Worm (Caenorhabditis elegans) whole organism, young adult: ENCODE measurements around the gene spp-3.
A peak's percentile ranks its signal among the peaks of the same experiment; 100 is the strongest.

Experiments used
- B0019.2 ChIP-seq: fragments of 200-800 bp; sonication (Bioruptor generic); conservative IDR thresholded peaks from 2 replicates; pipeline ENCODE4 v1.3.6; 2022; ENCODE audit warnings: missing genetic modification reagents, missing genetic modification characterization, missing compliant biosample characterization
- C06A6.2 ChIP-seq: fragments of 200-800 bp; sonication (Bioruptor generic); conservative IDR thresholded peaks from 2 replicates; pipeline ENCODE4 v1.3.6; 2022; ENCODE audit warnings: missing genetic modification characterization, missing compliant biosample characterization
- C17E4.6 ChIP-seq: fragments of 200-800 bp; sonication (Bioruptor generic); IDR thresholded peaks from 2 replicates; pipeline ENCODE4 v1.3.6; 2022; ENCODE audit warnings: missing genetic modification reagents, missing genetic modification characterization, missing compliant biosample characterization
- F22D6.2 ChIP-seq: sonication (generic microtip); optimal IDR thresholded peaks from 2 replicates; lab custom pipeline; 2016; ENCODE audit warnings: mild to moderate bottlenecking, missing genetic modification characterization, missing compliant biosample characterization
- F57A8.1 ChIP-seq: fragments of 200-800 bp; sonication (Bioruptor generic); optimal IDR thresholded peaks from 2 replicates; lab custom pipeline; 2018; ENCODE audit warnings: mild to moderate bottlenecking, missing genetic modification characterization, moderate library complexity, missing compliant biosample characterization
- F57C9.4 ChIP-seq: sonication (generic microtip); optimal IDR thresholded peaks from 2 replicates; lab custom pipeline; 2017; ENCODE audit warnings: mild to moderate bottlenecking, missing genetic modification characterization, missing compliant biosample characterization
- T07F8.4 ChIP-seq: sonication (generic microtip); optimal IDR thresholded peaks from 2 replicates; lab custom pipeline; 2016; ENCODE audit warnings: mild to moderate bottlenecking, missing genetic modification characterization, moderate library complexity, missing compliant biosample characterization
- Y79H2A.3 ChIP-seq: fragments of 200-800 bp; sonication (Bioruptor generic); conservative IDR thresholded peaks from 2 replicates; pipeline ENCODE4 v1.3.6; 2022; ENCODE audit warnings: missing genetic modification reagents, missing genetic modification characterization, missing compliant biosample characterization
- ZK185.1 ChIP-seq: sonication (generic microtip); optimal IDR thresholded peaks from 2 replicates; lab custom pipeline; 2016; ENCODE audit warnings: mild to moderate bottlenecking, missing genetic modification characterization, missing compliant biosample characterization; ENCODE audit not compliant: poor library complexity, severe bottlenecking
- akir-1 ChIP-seq: fragments of 200-800 bp; sonication (Bioruptor generic); optimal IDR thresholded peaks from 2 replicates; lab custom pipeline; 2018; ENCODE audit warnings: mild to moderate bottlenecking, missing genetic modification characterization, moderate library complexity, missing compliant biosample characterization
- ama-1 ChIP-seq, 3 experiments: fragments of 150-350 bp in 1 of 3; sonication (generic microtip) in 2 of 3; optimal IDR thresholded peaks; 2 replicates each; lab custom pipeline; 2014 to 2018; ENCODE audit warnings: missing biosample characterization in 2 of 3, missing genetic modification characterization in 2 of 3, missing genetic modification reagents in 2 of 3
- aptf-2 ChIP-seq: fragments of 200-800 bp; sonication (Bioruptor generic); conservative IDR thresholded peaks from 2 replicates; pipeline ENCODE4 v1.3.6; 2022; ENCODE audit warnings: missing genetic modification reagents, missing genetic modification characterization, missing compliant biosample characterization
- athp-1 ChIP-seq: sonication (generic microtip); optimal IDR thresholded peaks from 2 replicates; lab custom pipeline; 2017; ENCODE audit warnings: mild to moderate bottlenecking, missing genetic modification characterization, missing compliant biosample characterization
- attf-3 ChIP-seq: fragments of 200-800 bp; sonication (Bioruptor generic); conservative IDR thresholded peaks from 2 replicates; pipeline ENCODE4 v1.3.6; 2022; ENCODE audit warnings: missing genetic modification reagents, missing genetic modification characterization, missing compliant biosample characterization
- attf-5 ChIP-seq: fragments of 200-800 bp; sonication (Bioruptor generic); optimal IDR thresholded peaks from 2 replicates; lab custom pipeline; 2018; ENCODE audit warnings: mild to moderate bottlenecking, missing genetic modification characterization, missing compliant biosample characterization
- ccch-3 ChIP-seq: fragments of 200-800 bp; sonication (Bioruptor generic); optimal IDR thresholded peaks from 2 replicates; lab custom pipeline; 2018; ENCODE audit warnings: mild to moderate bottlenecking, missing genetic modification characterization, missing compliant biosample characterization
- cebp-2 ChIP-seq: fragments of 200-800 bp; sonication (Bioruptor generic); IDR thresholded peaks from 2 replicates; pipeline ENCODE4 v1.3.6; 2022; ENCODE audit warnings: missing genetic modification characterization, missing compliant biosample characterization
- die-1 ChIP-seq: sonication (generic microtip); optimal IDR thresholded peaks from 2 replicates; lab custom pipeline; 2016; ENCODE audit warnings: missing genotype, mild to moderate bottlenecking, missing genetic modification characterization, missing compliant biosample characterization
- dox-1 ChIP-seq: fragments of 200-800 bp; sonication (Bioruptor generic); IDR thresholded peaks from 2 replicates; pipeline ENCODE4 v1.3.6; 2022; ENCODE audit warnings: missing genetic modification reagents, missing genetic modification characterization, missing compliant biosample characterization
- ets-4 ChIP-seq: fragments of 200-800 bp; sonication (Bioruptor generic); optimal IDR thresholded peaks from 2 replicates; lab custom pipeline; 2018; ENCODE audit warnings: mild to moderate bottlenecking, missing genetic modification characterization, missing compliant biosample characterization
- gei-17 ChIP-seq: fragments of 200-800 bp; sonication (Bioruptor generic); optimal IDR thresholded peaks from 2 replicates; lab custom pipeline; 2018; ENCODE audit warnings: mild to moderate bottlenecking, missing genetic modification characterization, missing compliant biosample characterization
- him-1 ChIP-seq: sonication (generic microtip); optimal IDR thresholded peaks from 2 replicates; lab custom pipeline; 2016; ENCODE audit warnings: missing genotype, missing genetic modification reagents, missing genetic modification characterization, missing compliant biosample characterization
- hlh-26 ChIP-seq: fragments of 200-800 bp; sonication (Bioruptor generic); conservative IDR thresholded peaks from 2 replicates; pipeline ENCODE4 v1.3.6; 2022; ENCODE audit warnings: missing genetic modification reagents, missing genetic modification characterization, missing compliant biosample characterization
- hmg-20 ChIP-seq: fragments of 200-800 bp; sonication (Bioruptor generic); IDR thresholded peaks from 2 replicates; pipeline ENCODE4 v1.3.6; 2022; ENCODE audit warnings: missing genetic modification reagents, missing genetic modification characterization, missing compliant biosample characterization
- hsf-1 ChIP-seq: fragments of 200-800 bp; sonication (Bioruptor generic); IDR thresholded peaks from 2 replicates; pipeline ENCODE4 v1.3.6; 2022; ENCODE audit warnings: missing genetic modification reagents, missing genetic modification characterization, missing compliant biosample characterization
- lag-1 ChIP-seq: fragments of 200-800 bp; sonication (Bioruptor generic); IDR thresholded peaks from 2 replicates; pipeline ENCODE4 v1.3.6; 2022; ENCODE audit warnings: missing genetic modification reagents, missing genetic modification characterization, missing compliant biosample characterization
- lin-26 ChIP-seq: fragments of 200-800 bp; sonication (Bioruptor generic); IDR thresholded peaks from 2 replicates; pipeline ENCODE4 v1.3.6; 2022; ENCODE audit warnings: missing genetic modification reagents, missing genetic modification characterization, missing compliant biosample characterization
- lin-35 ChIP-seq, 3 experiments: fragments of 150-350 bp in 2 of 3; sonication (generic microtip) in 1 of 3; optimal IDR thresholded peaks; 2 replicates each; lab custom pipeline; 2014 to 2018; ENCODE audit warnings: missing biosample characterization in 3 of 3, missing genetic modification characterization in 3 of 3, missing genetic modification reagents in 3 of 3
- lin-54 ChIP-seq: fragments of 200-800 bp; sonication (Bioruptor generic); optimal IDR thresholded peaks from 2 replicates; lab custom pipeline; 2018; ENCODE audit warnings: mild to moderate bottlenecking, missing genetic modification characterization, missing compliant biosample characterization
- madf-10 ChIP-seq: sonication (generic microtip); optimal IDR thresholded peaks from 2 replicates; lab custom pipeline; 2016; ENCODE audit warnings: mild to moderate bottlenecking, missing genetic modification characterization, missing compliant biosample characterization
- mes-4 ChIP-seq: sonication (generic microtip); optimal IDR thresholded peaks from 2 replicates; lab custom pipeline; 2016; ENCODE audit warnings: missing genotype, missing genetic modification characterization, missing compliant biosample characterization
- nfya-1 ChIP-seq: sonication (generic microtip); optimal IDR thresholded peaks from 2 replicates; lab custom pipeline; 2017; ENCODE audit warnings: antibody characterized with exemption, missing compliant biosample characterization, missing genetic modification characterization, borderline replicate concordance; ENCODE audit not compliant: insufficient read depth
- nfya-2 ChIP-seq: fragments of 200-800 bp; sonication (Bioruptor generic); IDR thresholded peaks from 2 replicates; pipeline ENCODE4 v1.3.6; 2022; ENCODE audit warnings: missing genetic modification reagents, missing genetic modification characterization, missing compliant biosample characterization
- nhr-179 ChIP-seq: sonication (generic microtip); optimal IDR thresholded peaks from 2 replicates; lab custom pipeline; 2016; ENCODE audit warnings: mild to moderate bottlenecking, missing genetic modification characterization, missing compliant biosample characterization
- nhr-80 ChIP-seq: sonication (generic microtip); optimal IDR thresholded peaks from 2 replicates; lab custom pipeline; 2016; ENCODE audit warnings: missing genetic modification characterization, missing compliant biosample characterization
- pbrm-1 ChIP-seq: fragments of 200-800 bp; sonication (Bioruptor generic); IDR thresholded peaks from 2 replicates; pipeline ENCODE4 v1.3.6; 2022; ENCODE audit warnings: missing genetic modification reagents, missing genetic modification characterization, missing compliant biosample characterization
- pha-4 ChIP-seq: fragments of 150-350 bp; sonication (generic microtip); optimal IDR thresholded peaks from 2 replicates; lab custom pipeline; 2014; ENCODE audit warnings: missing biosample characterization, missing genetic modification reagents, missing genetic modification characterization
- rcor-1 ChIP-seq: fragments of 200-800 bp; sonication (Bioruptor generic); IDR thresholded peaks from 2 replicates; pipeline ENCODE4 v1.3.6; 2022; ENCODE audit warnings: missing genetic modification reagents, missing genetic modification characterization, missing compliant biosample characterization
- rec-8 ChIP-seq, 2 experiments: sonication (generic microtip); optimal IDR thresholded peaks; 2 replicates each; lab custom pipeline; 2016; ENCODE audit warnings: mild to moderate bottlenecking in 2 of 2, missing genetic modification characterization in 2 of 2, missing genetic modification reagents in 2 of 2, missing genotype in 2 of 2, missing biosample characterization in 1 of 2, missing compliant biosample characterization in 1 of 2, moderate library complexity in 1 of 2
- rpc-1 ChIP-seq, 2 experiments: fragments of 150-350 bp in 1 of 2; sonication (generic microtip) in 1 of 2; optimal IDR thresholded peaks; 2 replicates each; lab custom pipeline; 2014 to 2018; ENCODE audit warnings: missing biosample characterization in 1 of 2, missing genetic modification characterization in 1 of 2, missing genetic modification reagents in 1 of 2, missing genotype in 1 of 2
- snpc-1.3 ChIP-seq: sonication (generic microtip); optimal IDR thresholded peaks from 2 replicates; lab custom pipeline; 2017; ENCODE audit warnings: missing genetic modification characterization, mild to moderate bottlenecking, missing compliant biosample characterization, antibody characterized with exemption, moderate library complexity, missing genotype, missing genetic modification reagents; ENCODE audit not compliant: insufficient read depth
- snpc-4 ChIP-seq, 5 experiments: fragments of 150-350 bp in 1 of 5; sonication (generic microtip) in 4 of 5; optimal IDR thresholded peaks; 2 replicates each; lab custom pipeline; 2014 to 2018; ENCODE audit warnings: missing genetic modification characterization in 5 of 5, missing biosample characterization in 3 of 5, antibody characterized with exemption in 2 of 5, mild to moderate bottlenecking in 2 of 5, missing compliant biosample characterization in 2 of 5, missing genotype in 2 of 5, moderate library complexity in 2 of 5, missing genetic modification reagents in 1 of 5
- sptf-2 ChIP-seq: fragments of 200-800 bp; sonication (Bioruptor generic); optimal IDR thresholded peaks from 2 replicates; lab custom pipeline; 2018; ENCODE audit warnings: mild to moderate bottlenecking, missing genetic modification characterization, missing compliant biosample characterization
- tbp1 ChIP-seq: fragments of 200-800 bp; sonication (Bioruptor generic); optimal IDR thresholded peaks from 2 replicates; lab custom pipeline; 2018; ENCODE audit warnings: mild to moderate bottlenecking, missing genetic modification characterization, missing compliant biosample characterization
- ztf-25 ChIP-seq: fragments of 200-800 bp; sonication (Bioruptor generic); IDR thresholded peaks from 2 replicates; pipeline ENCODE4 v1.3.6; 2022; ENCODE audit warnings: missing genetic modification reagents, missing genetic modification characterization, missing compliant biosample characterization
- ztf-26 ChIP-seq: sonication (generic microtip); optimal IDR thresholded peaks from 2 replicates; lab custom pipeline; 2017; ENCODE audit warnings: missing genetic modification characterization, missing compliant biosample characterization
- ztf-6 ChIP-seq: fragments of 200-800 bp; sonication (Bioruptor generic); IDR thresholded peaks from 2 replicates; pipeline ENCODE4 v1.3.6; 2022; ENCODE audit warnings: missing genetic modification reagents, missing genetic modification characterization, missing compliant biosample characterization

The spp-3 gene

DNA sequence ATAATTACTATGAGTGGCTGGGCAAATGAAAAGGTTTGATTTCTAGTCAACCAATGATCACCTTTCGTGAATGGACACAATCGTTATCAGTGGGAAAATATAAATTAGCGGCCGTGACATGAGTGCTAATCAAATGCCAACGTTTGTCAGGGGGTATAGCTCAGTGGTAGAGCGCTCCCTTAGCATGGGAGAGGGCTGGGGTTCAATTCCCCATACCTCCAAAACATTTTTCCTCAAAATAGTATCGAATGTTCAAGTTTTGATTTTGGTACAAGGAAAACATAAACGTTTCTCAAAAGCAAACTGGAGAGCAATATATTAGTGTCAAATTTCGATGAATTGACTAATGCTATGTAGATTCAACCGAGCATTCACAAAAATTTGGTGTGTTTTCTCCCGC is 8.5 kb upstream of the spp-3 start (continued):
- TF ChIP-seq lag-1 (GFP tag; lab: Robert Waterston, UW) = no peak
- peak in 1 of 3 experiments; percentile 2 for TF ChIP-seq lin-35 (GFP tag; optimal IDR thresholded peaks at IDR 0.05; lab: Kevin White, UChicago)
- no peak for TF ChIP-seq ccch-3 (GFP tag; lab: Kevin White, UChicago)
- TF ChIP-seq B0019.2 (GFP tag; lab: Robert Waterston, UW) = no peak
- TF ChIP-seq rec-8 (tag; optimal IDR thresholded peaks at IDR 0.05; lab: Kevin White, UChicago) = peak; percentile 8 to 79
- TF ChIP-seq ztf-25 = peak; percentile 71; the same call in 1 of the 2 replicates
- peak; percentile 78 for TF ChIP-seq pbrm-1
- TF ChIP-seq nfya-1 (tag; lab: Kevin White, UChicago) = no peak
- no peak for TF ChIP-seq ama-1 (optimal IDR thresholded peaks at IDR 0.05; lab: Kevin White, UChicago)
- TF ChIP-seq ama-1 (GFP tag; optimal IDR thresholded peaks at IDR 0.05; lab: Kevin White, UChicago) = peak in 1 of 2 experiments; percentile 25
- peak; percentile 80 for TF ChIP-seq him-1
- peak; percentile 50 for TF ChIP-seq ztf-26 (tag; lab: Kevin White, UChicago)
- TF ChIP-seq gei-17 = no peak
- peak; percentile 88 for TF ChIP-seq lin-26 (GFP tag; lab: Robert Waterston, UW)
- no peak for TF ChIP-seq Y79H2A.3
- no peak; the same call in 1 of the 2 replicates for TF ChIP-seq dox-1 (GFP tag; lab: Robert Waterston, UW)
- TF ChIP-seq F57C9.4 (tag; lab: Kevin White, UChicago) = no peak
- TF ChIP-seq nfya-2 (GFP tag; lab: Robert Waterston, UW) = no peak
- TF ChIP-seq cebp-2 (GFP tag; lab: Robert Waterston, UW) = no peak
- peak; percentile 50 for TF ChIP-seq madf-10 (tag; lab: Kevin White, UChicago)
- no peak for TF ChIP-seq hsf-1
- no peak for TF ChIP-seq lin-54 (GFP tag; lab: Kevin White, UChicago)
- TF ChIP-seq mes-4 (tag; lab: Kevin White, UChicago) = no peak
- peak; percentile 36 for TF ChIP-seq sptf-2 (GFP tag; lab: Kevin White, UChicago)
- TF ChIP-seq T07F8.4 = peak; percentile 4
- peak; percentile 87 for TF ChIP-seq rpc-1 (optimal IDR thresholded peaks at IDR 0.05; lab: Kevin White, UChicago)
- TF ChIP-seq rpc-1 (tag; optimal IDR thresholded peaks at IDR 0.05; lab: Kevin White, UChicago) = peak; percentile 88
- peak; percentile 18 for TF ChIP-seq ets-4 (GFP tag; lab: Kevin White, UChicago)
- peak; percentile 63 for TF ChIP-seq nhr-179
- TF ChIP-seq akir-1 (GFP tag; lab: Kevin White, UChicago) = no peak
- peak; percentile 82 for TF ChIP-seq die-1 (tag; lab: Kevin White, UChicago)
- TF ChIP-seq aptf-2 (GFP tag; lab: Robert Waterston, UW) = no peak
- peak; percentile 72 for TF ChIP-seq snpc-1.3 (tag; lab: Kevin White, UChicago)
- no peak for TF ChIP-seq ztf-6 (GFP tag; lab: Robert Waterston, UW)
- TF ChIP-seq athp-1 (tag; lab: Kevin White, UChicago) = peak; percentile 60
- TF ChIP-seq snpc-4 (GFP tag; optimal IDR thresholded peaks at IDR 0.05; lab: Kevin White, UChicago) = peak; percentile 77
- TF ChIP-seq snpc-4 (tag; optimal IDR thresholded peaks at IDR 0.05; lab: Kevin White, UChicago) = peak in 3 of 4 experiments; percentile 62 to 80 (median 79)
- 0 out of 2 replicates have a peak, but pooled peaks have one; percentile 40 for TF ChIP-seq hmg-20 (GFP tag; lab: Robert Waterston, UW)
- TF ChIP-seq rcor-1 (GFP tag; lab: Robert Waterston, UW) = peak; percentile 60
- peak; percentile 44 for TF ChIP-seq attf-5 (GFP tag; lab: Kevin White, UChicago)
- no peak for TF ChIP-seq hlh-26
- peak; percentile 45 for TF ChIP-seq nhr-80 (tag; lab: Kevin White, UChicago)
- TF ChIP-seq F22D6.2 (tag; lab: Kevin White, UChicago) = no peak
- TF ChIP-seq ZK185.1 (tag; lab: Kevin White, UChicago) = peak; percentile 32
- peak; percentile 8 for TF ChIP-seq F57A8.1
- TF ChIP-seq pha-4 (tag; lab: Kevin White, UChicago) = no peak
- no peak for TF ChIP-seq C06A6.2
- no peak for TF ChIP-seq C17E4.6 (GFP tag; lab: Robert Waterston, UW)
- TF ChIP-seq attf-3 (GFP tag; lab: Robert Waterston, UW) = no peak
- peak; percentile 93 for TF ChIP-seq tbp1 (GFP tag; lab: Kevin White, UChicago)
